Worm (Caenorhabditis elegans): ENCODE measurements around the gene Y39A3B.8.

DNA sequence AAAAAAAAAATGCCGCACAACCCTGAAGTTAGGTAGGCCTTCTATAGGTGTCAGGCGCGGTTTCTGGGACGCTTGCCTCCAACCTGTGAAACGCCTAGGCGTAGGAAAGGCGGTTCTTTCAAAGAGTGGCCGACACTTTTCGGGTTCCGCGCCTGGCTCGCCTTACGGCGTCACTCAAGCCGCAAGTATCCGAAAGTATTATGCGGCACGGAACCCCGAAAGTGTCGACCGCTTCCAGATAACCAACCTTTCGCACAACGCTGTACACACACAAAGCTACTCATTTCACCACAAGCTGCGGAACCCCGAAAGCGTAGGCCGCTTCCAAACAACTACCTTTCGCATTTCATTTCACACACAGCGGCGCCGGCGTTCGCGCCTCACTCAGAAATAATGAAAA is 24.7 kb upstream of the Y39A3B.8 start:
- TF ChIP-seq ztf-23 (GFP tag; IDR thresholded peaks at IDR 0.05): no peak
- TF ChIP-seq cog-1 (tag; optimal IDR thresholded peaks at IDR 0.05): no peak
- TF ChIP-seq klf-2 (GFP tag; conservative IDR thresholded peaks at IDR 0.05): no peak
- no peak for TF ChIP-seq flt-1 (GFP tag; IDR thresholded peaks at IDR 0.05)
- TF ChIP-seq T22C8.4 (GFP tag; IDR thresholded peaks at IDR 0.05): no peak
- TF ChIP-seq ztf-29 (GFP tag; IDR thresholded peaks at IDR 0.05): no peak
